Fruit fly (Drosophila melanogaster) whole organism, wandering third instar larva: ENCODE measurements around the gene Tmtc4.

Source experiments
- Abd-B ChIP-seq: fragments of >200 bp; optimal IDR thresholded peaks from 2 replicates; lab custom pipeline; 2017; ENCODE audit warnings: missing biosample characterization, missing genetic modification characterization
- CG32264 ChIP-seq: fragments of 200-800 bp; sonication (Bioruptor generic); optimal IDR thresholded peaks from 2 replicates; lab custom pipeline; 2016; ENCODE audit warnings: missing biosample characterization, missing genetic modification characterization
- Dfd ChIP-seq: fragments of >200 bp; optimal IDR thresholded peaks from 2 replicates; lab custom pipeline; 2017; ENCODE audit warnings: missing biosample characterization, missing genetic modification characterization
- OdsH ChIP-seq: fragments of 200-800 bp; sonication (Bioruptor generic); optimal IDR thresholded peaks from 2 replicates; lab custom pipeline; 2016; ENCODE audit warnings: missing biosample characterization, mild to moderate bottlenecking, missing genetic modification characterization
- Rel ChIP-seq, 2 experiments: fragments of 200-800 bp; sonication (Bioruptor generic) in 1 of 2; optimal IDR thresholded peaks; 2 replicates in 1 of 2; 3 replicates in 1 of 2; lab custom pipeline; 2016 to 2019; ENCODE audit warnings: mild to moderate bottlenecking in 2 of 2, missing biosample characterization in 2 of 2, missing genetic modification characterization in 2 of 2, moderate library complexity in 1 of 2
- br ChIP-seq: fragments of 200-800 bp; sonication (Bioruptor generic); optimal IDR thresholded peaks from 2 replicates; lab custom pipeline; 2016; ENCODE audit warnings: missing biosample characterization, missing genetic modification characterization
- dmrt93B ChIP-seq: fragments of 200-800 bp; sonication (Bioruptor generic); optimal IDR thresholded peaks from 2 replicates; lab custom pipeline; 2018; ENCODE audit warnings: missing biosample characterization, mild to moderate bottlenecking, missing genetic modification characterization
- dsf ChIP-seq: sonication (Bioruptor generic); optimal IDR thresholded peaks from 2 replicates; lab custom pipeline; 2016; ENCODE audit warnings: missing biosample characterization, missing genetic modification characterization, borderline replicate concordance
- fru ChIP-seq: fragments of 200-800 bp; sonication (Bioruptor generic); optimal IDR thresholded peaks from 3 replicates; lab custom pipeline; 2016; ENCODE audit warnings: missing biosample characterization, mild to moderate bottlenecking, missing genetic modification characterization
- h ChIP-seq: fragments of 200-800 bp; sonication (Bioruptor generic); optimal IDR thresholded peaks from 3 replicates; lab custom pipeline; 2016; ENCODE audit warnings: missing biosample characterization, mild to moderate bottlenecking, missing genetic modification characterization
- psq ChIP-seq: fragments of 200-800 bp; sonication (Bioruptor generic); optimal IDR thresholded peaks from 3 replicates; lab custom pipeline; 2017; ENCODE audit warnings: missing biosample characterization, mild to moderate bottlenecking, missing genetic modification characterization, moderate library complexity

DNA sequence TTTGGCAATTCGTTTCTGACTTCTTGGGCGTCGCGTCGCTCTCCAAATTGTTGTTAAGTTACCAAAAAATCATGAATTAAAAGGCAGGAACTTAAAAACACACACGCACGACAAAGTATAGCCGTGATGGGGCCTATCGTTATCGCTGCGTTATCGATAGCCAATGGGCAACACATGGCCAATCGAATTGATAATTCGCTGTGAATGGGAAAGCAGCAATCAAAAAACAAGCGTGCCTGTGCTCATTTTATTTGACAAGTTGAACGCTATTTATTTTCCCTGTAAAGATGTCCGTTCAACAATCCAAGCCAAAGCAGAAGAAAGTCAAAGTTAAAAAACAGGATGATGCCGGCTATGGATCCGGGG is 5.0 kb upstream of the Tmtc4 start, which contains the start of the genes Surf4 and CG31301:
- TF ChIP-seq Abd-B (GFP tag; lab: Kevin White, UChicago) (no peak), h (GFP tag; lab: Kevin White, UChicago) (no peak), psq (GFP tag; lab: Kevin White, UChicago) (no peak), dsf (GFP tag; lab: Kevin White, UChicago) (no peak), fru (GFP tag; lab: Kevin White, UChicago) (no peak), Dfd (GFP tag; lab: Kevin White, UChicago) (no peak), OdsH (no peak), Rel (GFP tag; optimal IDR thresholded peaks at IDR 0.05; lab: Kevin White, UChicago) (no peak), Rel (tag; optimal IDR thresholded peaks at IDR 0.05; lab: Kevin White, UChicago) (no peak), br (GFP tag; lab: Kevin White, UChicago) (no peak), dmrt93B (GFP tag; lab: Kevin White, UChicago) (no peak), CG32264 (GFP tag; lab: Kevin White, UChicago) (no peak)
